Worm (Caenorhabditis elegans): ENCODE results near the gene pkc-1.

Gene pkc-1

DNA sequence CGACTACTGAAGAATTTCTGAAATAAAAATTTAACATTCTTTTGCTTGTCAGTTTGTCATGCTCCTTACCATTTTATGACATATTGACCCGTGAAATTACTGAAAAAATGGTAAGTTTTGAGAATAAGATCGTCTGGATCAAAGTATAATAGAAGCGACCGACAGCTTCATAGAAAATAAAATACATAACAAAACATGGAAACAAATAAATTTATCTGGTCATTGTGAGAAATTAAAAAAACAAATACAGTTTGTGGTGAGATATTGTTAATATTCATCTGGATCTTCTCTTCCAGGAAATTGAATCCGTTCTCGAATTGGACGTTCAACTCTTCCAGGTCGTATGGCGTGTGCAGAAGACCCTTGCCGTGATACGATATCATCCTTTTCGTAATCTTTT is at the start of gene pkc-1:
Gene pkc-1, minus strand, starts transcription at position 101 of the 400 bp plus-strand sequence.
- TF ChIP-seq flt-1 (GFP tag; IDR thresholded peaks at IDR 0.05) (no peak), med-1 (GFP tag; optimal IDR thresholded peaks at IDR 0.05; ENCODE audit: insufficient read depth) (no peak), klf-2 (GFP tag; conservative IDR thresholded peaks at IDR 0.05) (no peak), ztf-29 (GFP tag; IDR thresholded peaks at IDR 0.05) (no peak), ref-1 (GFP tag; conservative IDR thresholded peaks at IDR 0.05) (no peak), ztf-23 (GFP tag; IDR thresholded peaks at IDR 0.05) (no peak), cog-1 (tag; optimal IDR thresholded peaks at IDR 0.05) (no peak), T22C8.4 (GFP tag; IDR thresholded peaks at IDR 0.05) (no peak), tab-1 (GFP tag; IDR thresholded peaks at IDR 0.05) (no peak)

DNA sequence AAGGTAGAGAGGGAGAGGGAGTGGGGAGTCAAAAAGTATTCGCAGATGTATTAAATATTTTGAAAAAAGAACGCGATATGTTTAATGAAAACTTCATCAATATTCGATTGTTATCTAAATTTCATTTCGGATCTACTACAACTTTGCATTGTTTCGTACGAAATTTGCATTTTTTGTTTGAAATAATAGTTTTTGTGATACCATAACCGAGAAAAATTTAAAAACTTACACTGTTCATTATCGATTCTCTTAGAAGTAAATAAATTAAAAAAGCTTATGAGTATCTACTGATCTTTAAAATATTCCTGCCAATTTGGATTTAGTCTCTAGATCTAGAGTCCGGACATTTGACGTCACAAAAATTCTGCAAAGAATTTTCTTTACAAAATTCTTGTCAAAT is 48.3 kb upstream of the pkc-1 start, which contains the start of gene R07B7.9:
Gene R07B7.9, minus strand, starts transcription at position 101 of the 400 bp plus-strand sequence.
- TF ChIP-seq klf-2 (GFP tag; conservative IDR thresholded peaks at IDR 0.05) (no peak), T22C8.4 (GFP tag; IDR thresholded peaks at IDR 0.05) (no peak), cog-1 (tag; optimal IDR thresholded peaks at IDR 0.05) (no peak), med-1 (GFP tag; optimal IDR thresholded peaks at IDR 0.05; ENCODE audit: insufficient read depth) (no peak), ztf-29 (GFP tag; IDR thresholded peaks at IDR 0.05) (no peak), ref-1 (GFP tag; conservative IDR thresholded peaks at IDR 0.05) (no peak)

DNA sequence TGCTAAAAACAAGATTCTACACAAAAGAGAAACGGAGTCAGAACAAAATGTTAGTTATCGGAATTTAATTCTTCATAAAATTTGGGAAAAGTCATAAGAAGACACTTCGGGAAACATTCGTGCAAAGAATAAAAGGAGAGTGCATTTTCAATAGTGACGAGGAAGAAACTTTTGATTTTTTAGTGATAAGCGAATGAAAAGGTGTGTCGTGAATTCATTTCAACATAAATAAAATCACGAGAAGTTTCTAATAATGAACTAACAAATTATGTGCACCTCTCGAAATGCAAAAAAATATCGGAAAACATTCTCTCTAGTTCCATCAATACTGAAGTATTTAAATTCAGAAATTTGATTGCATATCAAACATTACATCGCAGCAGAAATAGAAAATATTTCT is 44.0 kb upstream of the pkc-1 start:
- TF ChIP-seq flt-1 (GFP tag; IDR thresholded peaks at IDR 0.05) = no peak
- TF ChIP-seq ztf-29 (GFP tag; IDR thresholded peaks at IDR 0.05) = no peak
- no peak for TF ChIP-seq T22C8.4 (GFP tag; IDR thresholded peaks at IDR 0.05)
- no peak for TF ChIP-seq ref-1 (GFP tag; conservative IDR thresholded peaks at IDR 0.05)
- no peak for TF ChIP-seq tab-1 (GFP tag; IDR thresholded peaks at IDR 0.05)
- TF ChIP-seq klf-2 (GFP tag; conservative IDR thresholded peaks at IDR 0.05) = no peak
- no peak for TF ChIP-seq cog-1 (tag; optimal IDR thresholded peaks at IDR 0.05)
- TF ChIP-seq ztf-23 (GFP tag; IDR thresholded peaks at IDR 0.05) = no peak
- TF ChIP-seq med-1 (GFP tag; optimal IDR thresholded peaks at IDR 0.05; ENCODE audit: insufficient read depth) = no peak

DNA sequence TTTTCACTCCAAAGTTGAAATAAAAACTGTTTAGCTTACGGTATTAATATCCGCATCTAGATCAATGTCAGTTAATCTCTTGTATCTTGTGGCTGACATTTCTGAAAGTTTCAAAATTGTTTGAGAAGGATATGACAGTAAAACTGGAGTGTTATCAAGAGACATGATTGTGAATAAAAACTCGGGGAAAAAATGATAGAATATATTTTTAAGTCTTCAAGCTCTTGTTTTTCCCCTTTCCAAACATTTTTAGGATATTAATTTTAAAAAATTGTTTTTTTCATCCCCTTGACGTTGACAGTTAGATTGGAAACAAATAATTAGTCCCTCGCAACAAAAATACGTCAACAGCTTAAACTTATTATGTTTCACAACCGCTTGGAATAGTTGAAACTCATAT is 42.9 kb upstream of the pkc-1 start, which contains the start of gene R07B7.6:
Gene R07B7.6, minus strand, starts transcription at position 101 of the 400 bp plus-strand sequence.
- TF ChIP-seq T22C8.4 (GFP tag; IDR thresholded peaks at IDR 0.05) (no peak), tab-1 (GFP tag; IDR thresholded peaks at IDR 0.05) (no peak), klf-2 (GFP tag; conservative IDR thresholded peaks at IDR 0.05) (no peak), ref-1 (GFP tag; conservative IDR thresholded peaks at IDR 0.05) (no peak), med-1 (GFP tag; optimal IDR thresholded peaks at IDR 0.05; ENCODE audit: insufficient read depth) (no peak)

DNA sequence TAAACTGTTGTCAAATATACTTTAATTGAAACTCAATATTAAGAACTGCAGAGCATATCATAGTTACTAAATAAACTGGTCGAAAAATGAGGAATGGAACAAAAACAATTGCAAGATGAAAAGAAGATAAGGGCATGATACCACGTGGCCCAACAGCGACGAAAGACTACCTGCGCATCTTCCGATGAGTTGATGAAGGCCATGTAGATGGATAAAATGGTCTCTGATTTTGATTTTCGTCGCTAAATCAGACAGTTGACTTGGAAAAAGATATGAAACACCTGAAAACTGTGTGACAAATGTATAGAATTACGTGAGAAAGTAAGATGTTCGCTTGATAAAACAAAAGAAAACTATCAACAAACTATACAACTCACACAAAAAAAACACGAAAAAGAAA is 39.5 kb upstream of the pkc-1 start:
- TF ChIP-seq tab-1 (GFP tag; IDR thresholded peaks at IDR 0.05) (no peak), klf-2 (GFP tag; conservative IDR thresholded peaks at IDR 0.05) (no peak), flt-1 (GFP tag; IDR thresholded peaks at IDR 0.05) (no peak), ref-1 (GFP tag; conservative IDR thresholded peaks at IDR 0.05) (no peak), cog-1 (tag; optimal IDR thresholded peaks at IDR 0.05) (no peak), T22C8.4 (GFP tag; IDR thresholded peaks at IDR 0.05) (no peak), ztf-23 (GFP tag; IDR thresholded peaks at IDR 0.05) (no peak), ztf-29 (GFP tag; IDR thresholded peaks at IDR 0.05) (no peak), med-1 (GFP tag; optimal IDR thresholded peaks at IDR 0.05; ENCODE audit: insufficient read depth) (no peak)

DNA sequence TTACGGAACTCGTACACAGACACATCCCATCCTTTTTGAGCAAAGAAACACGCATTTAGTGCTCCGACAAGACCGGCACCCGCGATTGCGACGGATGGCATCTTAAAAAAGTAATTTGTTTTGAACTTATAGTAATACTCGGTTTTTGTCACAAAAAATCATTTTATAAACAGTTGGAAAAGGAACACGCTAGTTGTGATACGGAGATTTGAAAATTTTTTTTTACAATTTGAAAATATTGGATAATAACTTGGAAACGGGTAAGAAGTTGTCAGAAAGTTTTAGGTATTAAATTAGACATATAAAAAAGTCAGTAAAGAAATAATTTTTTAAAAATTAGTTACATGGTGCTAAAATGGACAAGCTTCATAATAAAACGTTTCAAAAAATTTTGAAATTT is 38.5 kb upstream of the pkc-1 start, which contains the start of gene kmo-1:
Gene kmo-1, minus strand, starts transcription at position 101 of the 400 bp plus-strand sequence.
- TF ChIP-seq klf-2 (GFP tag; conservative IDR thresholded peaks at IDR 0.05) (no peak), ztf-23 (GFP tag; IDR thresholded peaks at IDR 0.05) (no peak), flt-1 (GFP tag; IDR thresholded peaks at IDR 0.05) (no peak), cog-1 (tag; optimal IDR thresholded peaks at IDR 0.05) (no peak), ztf-29 (GFP tag; IDR thresholded peaks at IDR 0.05) (no peak), ref-1 (GFP tag; conservative IDR thresholded peaks at IDR 0.05) (no peak), tab-1 (GFP tag; IDR thresholded peaks at IDR 0.05) (no peak), med-1 (GFP tag; optimal IDR thresholded peaks at IDR 0.05; ENCODE audit: insufficient read depth) (no peak), T22C8.4 (GFP tag; IDR thresholded peaks at IDR 0.05) (no peak)

DNA sequence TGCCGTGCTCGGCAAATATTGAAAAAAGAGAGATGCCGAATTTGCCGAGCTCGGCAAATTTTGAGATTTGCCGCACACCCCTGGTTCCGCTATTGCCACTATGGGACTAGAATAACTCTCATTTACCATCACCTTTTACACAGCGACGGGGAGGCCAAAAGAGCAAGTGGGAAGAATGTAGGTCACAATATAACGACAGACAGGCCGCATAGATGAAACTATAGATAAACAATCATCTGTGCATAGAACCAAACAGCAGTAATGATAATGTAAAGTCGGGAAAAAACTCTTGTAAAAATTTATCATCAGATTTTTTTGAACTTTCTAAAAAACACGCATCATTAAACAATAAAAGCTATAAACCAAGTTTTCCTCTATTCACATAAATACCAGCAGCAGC is 36.5 kb upstream of the pkc-1 start, which contains the start of gene kmo-2:
Gene kmo-2, minus strand, starts transcription at position 101 of the 400 bp plus-strand sequence.
- TF ChIP-seq klf-2 (GFP tag; conservative IDR thresholded peaks at IDR 0.05) (no peak), flt-1 (GFP tag; IDR thresholded peaks at IDR 0.05) (no peak), T22C8.4 (GFP tag; IDR thresholded peaks at IDR 0.05) (no peak), ztf-29 (GFP tag; IDR thresholded peaks at IDR 0.05) (no peak), cog-1 (tag; optimal IDR thresholded peaks at IDR 0.05) (no peak), med-1 (GFP tag; optimal IDR thresholded peaks at IDR 0.05; ENCODE audit: insufficient read depth) (no peak), ref-1 (GFP tag; conservative IDR thresholded peaks at IDR 0.05) (no peak), ztf-23 (GFP tag; IDR thresholded peaks at IDR 0.05) (no peak), tab-1 (GFP tag; IDR thresholded peaks at IDR 0.05) (no peak)

DNA sequence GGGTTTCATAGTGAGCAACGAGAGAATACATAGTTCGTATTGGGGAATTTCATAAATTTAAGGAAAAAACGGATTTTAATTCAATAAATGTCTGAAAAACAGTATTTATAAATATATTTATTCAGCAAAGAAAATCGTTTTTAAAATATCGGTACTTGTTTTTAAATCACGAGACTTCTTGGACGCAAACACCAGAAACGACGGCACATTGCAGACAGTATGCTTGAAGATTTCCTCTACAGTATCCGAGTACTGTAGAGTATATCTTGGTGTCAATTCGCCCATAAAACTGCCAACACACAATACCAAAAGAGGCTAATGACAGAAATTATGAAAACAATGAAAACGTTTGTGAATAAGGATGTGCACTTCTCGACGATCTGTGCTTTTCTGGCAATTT is 33.9 kb upstream of the pkc-1 start:
- TF ChIP-seq ztf-29 (GFP tag; IDR thresholded peaks at IDR 0.05) (no peak), flt-1 (GFP tag; IDR thresholded peaks at IDR 0.05) (no peak), med-1 (GFP tag; optimal IDR thresholded peaks at IDR 0.05; ENCODE audit: insufficient read depth) (no peak), klf-2 (GFP tag; conservative IDR thresholded peaks at IDR 0.05) (no peak)

DNA sequence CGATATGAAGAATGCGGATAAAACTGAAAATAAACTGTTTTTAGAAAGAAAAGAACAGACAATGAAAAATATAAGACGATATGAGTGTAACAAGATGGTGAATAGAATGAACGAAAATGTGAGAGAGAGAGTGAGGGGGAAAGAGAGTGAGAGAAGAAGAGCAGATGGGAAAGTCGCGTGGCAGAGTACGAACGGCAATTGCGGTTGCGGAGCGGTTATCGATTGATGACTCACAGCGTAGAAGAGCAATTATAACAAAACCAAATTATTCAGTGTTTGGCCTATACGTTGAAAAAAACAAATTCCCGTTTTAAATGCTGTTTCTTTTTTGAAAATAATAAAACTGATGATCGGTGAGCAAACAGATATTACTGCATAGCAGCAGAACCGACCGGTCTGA is 33.4 kb upstream of the pkc-1 start, which contains the start of gene pqn-53:
Gene pqn-53, minus strand, starts transcription at position 23 of the 400 bp plus-strand sequence.
- TF ChIP-seq med-1 (GFP tag; optimal IDR thresholded peaks at IDR 0.05; ENCODE audit: insufficient read depth) (no peak), T22C8.4 (GFP tag; IDR thresholded peaks at IDR 0.05) (peak; percentile 48; the same call in 1 of the 2 replicates), flt-1 (GFP tag; IDR thresholded peaks at IDR 0.05) (0 out of 2 replicates have a peak, but pooled peaks have one; percentile 46)

DNA sequence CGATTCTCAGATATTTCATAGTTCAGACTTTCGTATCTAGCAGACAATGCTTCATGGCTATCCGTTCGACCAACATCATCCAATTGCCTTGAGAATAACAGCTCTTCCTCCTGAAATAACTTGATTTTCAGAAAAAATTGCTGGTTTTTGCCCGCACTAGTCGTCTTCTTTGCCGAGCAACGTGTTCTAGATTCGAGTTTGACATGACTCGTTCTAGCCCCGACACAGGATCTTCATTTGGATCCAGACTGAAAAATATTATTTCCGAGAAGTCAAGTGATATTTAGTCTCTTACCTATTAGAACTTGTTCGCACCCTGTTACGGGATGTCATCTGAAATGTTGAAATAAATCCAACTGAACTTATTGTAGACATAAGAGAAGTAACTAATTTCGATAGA is 31.1 kb upstream of the pkc-1 start, which contains the start of gene clh-6:
Gene clh-6, minus strand, starts transcription at position 333 of the 400 bp plus-strand sequence.
- TF ChIP-seq ref-1 (GFP tag; conservative IDR thresholded peaks at IDR 0.05) (no peak), ztf-29 (GFP tag; IDR thresholded peaks at IDR 0.05) (no peak), ztf-23 (GFP tag; IDR thresholded peaks at IDR 0.05) (0 out of 2 replicates have a peak, but pooled peaks have one; percentile 31), flt-1 (GFP tag; IDR thresholded peaks at IDR 0.05) (0 out of 2 replicates have a peak, but pooled peaks have one; percentile 29), tab-1 (GFP tag; IDR thresholded peaks at IDR 0.05) (no peak), cog-1 (tag; optimal IDR thresholded peaks at IDR 0.05) (no peak), med-1 (GFP tag; optimal IDR thresholded peaks at IDR 0.05; ENCODE audit: insufficient read depth) (no peak)

Measured in whole organism, midembryonic.